Fruit fly (Drosophila melanogaster): ENCODE results near the gene CG17776.

dm6 chrX:2161020-2161419 is 23.5 kb upstream of the CG17776 start:
- no peak for TF ChIP-seq CG15710 (tag; optimal IDR thresholded peaks at IDR 0.05)
- no peak for TF ChIP-seq CG4496 (GFP tag; IDR thresholded peaks at IDR 0.05)
- no peak for TF ChIP-seq CG14655 (GFP tag; optimal IDR thresholded peaks at IDR 0.05)
- no peak for TF ChIP-seq fd96Ca (GFP tag; IDR thresholded peaks at IDR 0.05)
- TF ChIP-seq EcR (GFP tag; optimal IDR thresholded peaks at IDR 0.05) = no peak
- TF ChIP-seq Snoo (tag; optimal IDR thresholded peaks at IDR 0.05) = no peak
- no peak for TF ChIP-seq D1 (tag; optimal IDR thresholded peaks at IDR 0.05)
- no peak for TF ChIP-seq CG10348 (GFP tag; IDR thresholded peaks at IDR 0.05)
- no peak for TF ChIP-seq CG17806 (tag; optimal IDR thresholded peaks at IDR 0.05)
- TF ChIP-seq Pif1B (GFP tag; optimal IDR thresholded peaks at IDR 0.05) = no peak
- TF ChIP-seq rn (GFP tag; IDR thresholded peaks at IDR 0.05) = no peak
- no peak for TF ChIP-seq CG34367 (tag; optimal IDR thresholded peaks at IDR 0.05)
- no peak for TF ChIP-seq CG12605 (GFP tag; IDR thresholded peaks at IDR 0.05)

Data from whole organism, pupa.